Fruit fly (Drosophila melanogaster) ovary, adult (tissue): ENCODE results near the gene CG3448.

Experiments used
- CG17801 ChIP-seq: fragments of 200-800 bp; optimal IDR thresholded peaks from 2 replicates; lab custom pipeline; 2019; ENCODE audit warnings: missing biosample characterization, mild to moderate bottlenecking, missing genetic modification characterization, moderate library complexity; ENCODE audit not compliant: partially characterized antibody

CG3448 gene

DNA sequence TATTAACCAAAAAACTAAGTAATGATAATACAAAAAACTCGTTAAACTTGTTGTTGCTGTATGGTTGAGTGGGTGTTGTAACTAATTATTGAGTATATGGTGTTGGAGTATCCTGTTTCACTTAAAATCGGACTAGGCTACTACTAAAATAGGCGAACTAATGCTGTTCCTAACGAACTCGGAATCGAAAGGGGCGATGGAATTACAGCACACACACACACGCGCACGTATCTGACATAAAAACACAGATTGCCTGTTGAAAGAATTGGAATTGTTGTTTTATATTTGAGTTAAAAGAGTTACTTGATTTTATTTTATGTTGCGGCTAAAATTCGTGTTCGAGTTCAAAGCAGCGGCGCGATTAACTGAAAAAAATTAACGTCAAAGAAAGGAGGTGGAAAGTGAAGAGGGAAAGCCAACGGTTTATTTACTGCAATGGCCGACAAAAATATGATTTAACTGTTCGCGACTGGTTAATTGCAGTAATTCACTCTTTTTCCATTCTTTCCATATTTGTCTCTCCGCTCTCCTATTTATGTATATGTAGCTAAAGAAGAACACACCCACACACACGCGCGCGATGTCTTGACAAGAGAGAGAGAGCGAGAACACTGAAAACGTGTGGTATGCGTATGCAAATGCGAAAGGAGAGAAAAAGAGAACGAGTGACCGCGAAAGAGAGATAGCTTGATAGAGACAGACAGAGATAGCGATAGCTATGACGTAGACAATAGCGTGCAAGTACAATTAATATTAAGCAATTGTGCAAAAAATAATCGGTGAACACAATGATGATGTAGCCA is 49.8 kb downstream of the CG3448 start:
- TF ChIP-seq CG17801, result no peak

DNA sequence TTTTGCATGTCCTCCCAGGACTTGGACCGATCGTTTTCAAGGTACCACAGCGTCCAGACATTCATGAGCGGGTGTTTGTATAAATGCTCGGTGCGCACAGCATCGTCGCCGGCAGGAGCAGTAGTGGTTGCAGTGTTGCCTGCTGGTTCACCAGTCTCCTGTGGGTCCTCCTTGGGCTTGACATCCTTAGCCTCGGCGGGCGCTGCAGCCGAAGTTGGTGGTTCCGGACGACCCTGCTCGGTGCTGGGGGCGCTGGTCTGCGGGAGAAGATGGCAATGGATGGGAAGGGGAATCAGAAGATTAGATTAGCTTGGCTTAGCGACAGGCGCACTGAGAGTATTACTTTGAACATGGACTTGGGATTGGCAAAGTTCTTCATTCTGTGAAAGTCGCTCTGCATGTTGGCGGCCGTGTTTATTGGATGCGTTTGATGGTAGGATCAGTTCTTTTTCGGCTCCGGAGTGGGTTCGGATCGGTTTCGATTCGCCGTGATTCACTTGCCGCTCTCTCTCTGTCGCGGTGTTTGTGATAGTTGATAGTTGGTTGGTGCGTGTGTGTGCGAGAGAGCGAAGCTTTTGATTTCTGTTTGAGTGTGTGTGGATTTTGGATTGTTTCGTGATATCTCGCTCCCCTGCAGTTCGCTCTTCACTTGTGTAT is 50.5 kb downstream of the CG3448 start:
- no peak for TF ChIP-seq CG17801
